Fruit fly (Drosophila melanogaster) whole organism, embryonic: ENCODE results near the gene ftz-f1.

Experiments used
- Adf1 ChIP-seq: fragments of 200-800 bp; sonication (Bioruptor generic); IDR thresholded peaks from 2 replicates; pipeline ENCODE4 v1.3.6; 2022; ENCODE audit warnings: missing biosample characterization, missing genetic modification characterization
- CG10431 ChIP-seq: fragments of 200-800 bp; sonication (Bioruptor generic); optimal IDR thresholded peaks from 3 replicates; lab custom pipeline; 2018; ENCODE audit warnings: missing biosample characterization, mild to moderate bottlenecking, missing genetic modification characterization
- CG10462 ChIP-seq: fragments of 200-800 bp; sonication (Bioruptor generic); optimal IDR thresholded peaks from 2 replicates; lab custom pipeline; 2016; ENCODE audit warnings: missing biosample characterization, missing genetic modification characterization
- CG10654 ChIP-seq: fragments of 200-800 bp; sonication (Bioruptor generic); optimal IDR thresholded peaks from 2 replicates; lab custom pipeline; 2016; ENCODE audit warnings: missing biosample characterization, missing genetic modification characterization
- CG11695 ChIP-seq: fragments of 200-800 bp; sonication (Bioruptor generic); IDR thresholded peaks from 3 replicates; pipeline ENCODE4 v1.3.6; 2022; ENCODE audit warnings: missing biosample characterization, missing genetic modification characterization
- CG12071 ChIP-seq: fragments of 200-800 bp; sonication (Bioruptor generic); optimal IDR thresholded peaks from 3 replicates; lab custom pipeline; 2018; ENCODE audit warnings: missing biosample characterization, mild to moderate bottlenecking, missing genetic modification characterization
- CG13296 ChIP-seq: fragments of 200-800 bp; sonication (Bioruptor generic); optimal IDR thresholded peaks from 3 replicates; lab custom pipeline; 2018; ENCODE audit warnings: missing biosample characterization, mild to moderate bottlenecking, missing genetic modification characterization
- CG17186 ChIP-seq: fragments of 200-800 bp; sonication (Bioruptor generic); optimal IDR thresholded peaks from 3 replicates; lab custom pipeline; 2017; ENCODE audit warnings: missing biosample characterization, missing genetic modification reagents, missing genetic modification characterization
- CG31224 ChIP-seq: fragments of 200-800 bp; sonication (Bioruptor generic); IDR thresholded peaks from 2 replicates; pipeline ENCODE4 v1.3.6; 2022; ENCODE audit warnings: missing biosample characterization, missing genetic modification characterization
- CG31365 ChIP-seq: fragments of 200-800 bp; sonication (Bioruptor generic); optimal IDR thresholded peaks from 2 replicates; lab custom pipeline; 2018; ENCODE audit warnings: missing biosample characterization, mild to moderate bottlenecking, missing genetic modification characterization
- CG3407 ChIP-seq: fragments of 200-800 bp; sonication (Bioruptor generic); optimal IDR thresholded peaks from 2 replicates; lab custom pipeline; 2018; ENCODE audit warnings: missing biosample characterization, mild to moderate bottlenecking, missing genetic modification characterization
- CG4730 ChIP-seq: fragments of 200-800 bp; sonication (Bioruptor generic); IDR thresholded peaks from 2 replicates; pipeline ENCODE4 v1.3.6; 2022; ENCODE audit warnings: missing biosample characterization, missing genetic modification characterization
- CG6175 ChIP-seq: fragments of 200-800 bp; sonication (Bioruptor generic); IDR thresholded peaks from 3 replicates; pipeline ENCODE4 v1.3.6; 2022; ENCODE audit warnings: missing biosample characterization, missing genetic modification characterization
- CG6765 ChIP-seq: fragments of 200-800 bp; sonication (Bioruptor generic); optimal IDR thresholded peaks from 3 replicates; lab custom pipeline; 2017; ENCODE audit warnings: missing biosample characterization, mild to moderate bottlenecking, missing genetic modification characterization
- CG7271 ChIP-seq: fragments of 200-800 bp; sonication (Bioruptor generic); optimal IDR thresholded peaks from 2 replicates; lab custom pipeline; 2018; ENCODE audit warnings: missing biosample characterization, mild to moderate bottlenecking, missing genetic modification characterization, moderate library complexity
- CG7745 ChIP-seq: fragments of 200-800 bp; sonication (Bioruptor generic); optimal IDR thresholded peaks from 2 replicates; lab custom pipeline; 2018; ENCODE audit warnings: missing biosample characterization, mild to moderate bottlenecking, missing genetic modification characterization, moderate library complexity
- CG8478 ChIP-seq: fragments of >200 bp; optimal IDR thresholded peaks from 2 replicates; lab custom pipeline; 2018
- CG9437 ChIP-seq: fragments of 200-800 bp; sonication (Bioruptor generic); optimal IDR thresholded peaks from 2 replicates; lab custom pipeline; 2018; ENCODE audit warnings: missing biosample characterization, mild to moderate bottlenecking, missing genetic modification characterization
- CG9727 ChIP-seq: fragments of 200-800 bp; sonication (Bioruptor generic); optimal IDR thresholded peaks from 3 replicates; lab custom pipeline; 2017; ENCODE audit warnings: missing biosample characterization, mild to moderate bottlenecking, missing genetic modification characterization
- CG9797 ChIP-seq: fragments of 200-800 bp; sonication (Bioruptor generic); optimal IDR thresholded peaks from 3 replicates; lab custom pipeline; 2018; ENCODE audit warnings: missing biosample characterization, mild to moderate bottlenecking, missing genetic modification characterization
- Chrac-16 ChIP-seq: fragments of 200-800 bp; sonication (Bioruptor generic); optimal IDR thresholded peaks from 3 replicates; lab custom pipeline; 2016; ENCODE audit warnings: missing biosample characterization, missing genetic modification characterization
- CkIIα-i1 ChIP-seq: fragments of 200-800 bp; sonication (Bioruptor generic); IDR thresholded peaks from 2 replicates; pipeline ENCODE4 v1.3.6; 2022; ENCODE audit warnings: missing biosample characterization, missing genetic modification characterization
- HHEX ChIP-seq: fragments of 200-800 bp; sonication (Bioruptor generic); optimal IDR thresholded peaks from 3 replicates; lab custom pipeline; 2017; ENCODE audit warnings: missing biosample characterization, mild to moderate bottlenecking, missing genetic modification characterization, missing genetic modification reagents
- HmgZ ChIP-seq: fragments of 200-800 bp; sonication (Bioruptor generic); optimal IDR thresholded peaks from 2 replicates; lab custom pipeline; 2018; ENCODE audit warnings: missing biosample characterization, mild to moderate bottlenecking, missing genetic modification characterization
- Med ChIP-seq: fragments of 200-800 bp; sonication (Bioruptor generic); peaks from one replicate; lab custom pipeline; 2016; ENCODE audit warnings: missing biosample characterization, missing genetic modification characterization, mild to moderate bottlenecking, inconsistent platforms, moderate library complexity
- PHDP ChIP-seq: fragments of 200-800 bp; sonication (Bioruptor generic); optimal IDR thresholded peaks from 3 replicates; lab custom pipeline; 2018; ENCODE audit warnings: missing biosample characterization, mild to moderate bottlenecking, missing genetic modification characterization, moderate library complexity
- Pdp1 ChIP-seq, 2 experiments: fragments of 200-800 bp; sonication (Bioruptor generic); optimal IDR thresholded peaks; 3 replicates each; lab custom pipeline; 2016; ENCODE audit warnings: missing biosample characterization in 2 of 2, missing genetic modification characterization in 2 of 2, mild to moderate bottlenecking in 1 of 2, moderate library complexity in 1 of 2
- ato ChIP-seq: fragments of 200-800 bp; sonication (Bioruptor generic); IDR thresholded peaks from 2 replicates; pipeline ENCODE4 v1.3.6; 2022; ENCODE audit warnings: missing biosample characterization, missing genetic modification characterization; ENCODE audit not compliant: partially characterized antibody
- bbx ChIP-seq: fragments of 200-800 bp; sonication (Bioruptor generic); IDR thresholded peaks from 2 replicates; pipeline ENCODE4 v1.3.6; 2022; ENCODE audit warnings: missing biosample characterization, missing genetic modification characterization; ENCODE audit not compliant: partially characterized antibody
- chm ChIP-seq: fragments of 200-800 bp; sonication (Bioruptor generic); IDR thresholded peaks from 2 replicates; pipeline ENCODE4 v1.3.6; 2022; ENCODE audit warnings: missing biosample characterization, missing genetic modification characterization
- chn ChIP-seq: fragments of 200-800 bp; sonication (Bioruptor generic); optimal IDR thresholded peaks from 2 replicates; lab custom pipeline; 2016; ENCODE audit warnings: missing biosample characterization, missing genetic modification characterization
- da ChIP-seq: fragments of 200-800 bp; sonication (Bioruptor generic); optimal IDR thresholded peaks from 2 replicates; lab custom pipeline; 2016; ENCODE audit warnings: missing biosample characterization, missing genetic modification characterization
- eyg ChIP-seq: fragments of 200-800 bp; sonication (Bioruptor generic); optimal IDR thresholded peaks from 3 replicates; lab custom pipeline; 2016; ENCODE audit warnings: missing biosample characterization, missing genetic modification characterization
- ftz-f1 ChIP-seq: fragments of 200-800 bp; sonication (Bioruptor generic); optimal IDR thresholded peaks from 2 replicates; lab custom pipeline; 2016; ENCODE audit warnings: missing biosample characterization, missing genetic modification characterization
- grn ChIP-seq: fragments of 200-800 bp; sonication (Bioruptor generic); optimal IDR thresholded peaks from 3 replicates; lab custom pipeline; 2017; ENCODE audit warnings: missing biosample characterization, missing genetic modification characterization
- hkb ChIP-seq, 2 experiments: fragments of 200-800 bp in 1 of 2; fragments of >200 bp in 1 of 2; sonication (Bioruptor generic) in 1 of 2; IDR thresholded peaks in 1 of 2; optimal IDR thresholded peaks in 1 of 2; 2 replicates each; pipeline versions ENCODE4 v1.3.6 to Lab custom; 2017 to 2022; ENCODE audit warnings: missing biosample characterization in 1 of 2, missing genetic modification characterization in 1 of 2
- ken ChIP-seq: fragments of 200-800 bp; sonication (Bioruptor generic); IDR thresholded peaks from 3 replicates; pipeline ENCODE4 v1.3.6; 2022; ENCODE audit warnings: missing biosample characterization, missing genetic modification characterization
- kni ChIP-seq: fragments of 200-800 bp; sonication (Bioruptor generic); optimal IDR thresholded peaks from 3 replicates; lab custom pipeline; 2017; ENCODE audit warnings: mild to moderate bottlenecking, missing biosample characterization, missing genetic modification reagents, missing genetic modification characterization
- pan ChIP-seq, 4 experiments: fragments of >200 bp in 3 of 4; fragments of 200-800 bp in 1 of 4; sonication (Bioruptor generic) in 1 of 4; optimal IDR thresholded peaks in 3 of 4; IDR thresholded peaks in 1 of 4; 2 replicates each; pipeline versions ENCODE4 v1.3.6 to Lab custom; 2017 to 2022; ENCODE audit warnings: missing biosample characterization in 2 of 4, missing genetic modification characterization in 2 of 4, mixed read lengths in 1 of 4
- salm ChIP-seq: fragments of 200-800 bp; sonication (Bioruptor generic); optimal IDR thresholded peaks from 2 replicates; lab custom pipeline; 2018; ENCODE audit warnings: missing biosample characterization, mild to moderate bottlenecking, missing genetic modification characterization
- scrt ChIP-seq: fragments of 200-800 bp; sonication (Bioruptor generic); optimal IDR thresholded peaks from 2 replicates; lab custom pipeline; 2018; ENCODE audit warnings: missing biosample characterization, mild to moderate bottlenecking, missing genetic modification characterization, moderate library complexity
- sens ChIP-seq: fragments of 200-800 bp; sonication (Bioruptor generic); peaks from one replicate; lab custom pipeline; 2016; ENCODE audit warnings: missing biosample characterization, missing genetic modification characterization
- slou ChIP-seq: fragments of 200-800 bp; sonication (Bioruptor generic); optimal IDR thresholded peaks from 3 replicates; lab custom pipeline; 2016; ENCODE audit warnings: missing biosample characterization, missing genetic modification characterization
- stc ChIP-seq: fragments of 200-800 bp; sonication (Bioruptor generic); IDR thresholded peaks from 2 replicates; pipeline ENCODE4 v1.3.6; 2022; ENCODE audit warnings: missing biosample characterization, missing genetic modification characterization
- sug ChIP-seq: fragments of 200-800 bp; optimal IDR thresholded peaks from 2 replicates; lab custom pipeline; 2019; ENCODE audit warnings: missing biosample characterization, mild to moderate bottlenecking, missing genetic modification characterization, moderate library complexity
- tap ChIP-seq: fragments of 200-800 bp; optimal IDR thresholded peaks from 3 replicates; lab custom pipeline; 2019; ENCODE audit warnings: missing biosample characterization, mild to moderate bottlenecking, missing genetic modification characterization, moderate library complexity
- trh ChIP-seq: fragments of 200-800 bp; sonication (Bioruptor generic); optimal IDR thresholded peaks from 2 replicates; lab custom pipeline; 2016; ENCODE audit warnings: missing biosample characterization, missing genetic modification characterization
- usp ChIP-seq: fragments of >200 bp; optimal IDR thresholded peaks from 2 replicates; lab custom pipeline; 2017; ENCODE audit warnings: missing biosample characterization, missing genetic modification characterization
- z ChIP-seq: fragments of 200-800 bp; sonication (Bioruptor generic); IDR thresholded peaks from 3 replicates; pipeline ENCODE4 v1.3.6; 2022; ENCODE audit warnings: missing biosample characterization, missing genetic modification characterization

Gene ftz-f1

DNA sequence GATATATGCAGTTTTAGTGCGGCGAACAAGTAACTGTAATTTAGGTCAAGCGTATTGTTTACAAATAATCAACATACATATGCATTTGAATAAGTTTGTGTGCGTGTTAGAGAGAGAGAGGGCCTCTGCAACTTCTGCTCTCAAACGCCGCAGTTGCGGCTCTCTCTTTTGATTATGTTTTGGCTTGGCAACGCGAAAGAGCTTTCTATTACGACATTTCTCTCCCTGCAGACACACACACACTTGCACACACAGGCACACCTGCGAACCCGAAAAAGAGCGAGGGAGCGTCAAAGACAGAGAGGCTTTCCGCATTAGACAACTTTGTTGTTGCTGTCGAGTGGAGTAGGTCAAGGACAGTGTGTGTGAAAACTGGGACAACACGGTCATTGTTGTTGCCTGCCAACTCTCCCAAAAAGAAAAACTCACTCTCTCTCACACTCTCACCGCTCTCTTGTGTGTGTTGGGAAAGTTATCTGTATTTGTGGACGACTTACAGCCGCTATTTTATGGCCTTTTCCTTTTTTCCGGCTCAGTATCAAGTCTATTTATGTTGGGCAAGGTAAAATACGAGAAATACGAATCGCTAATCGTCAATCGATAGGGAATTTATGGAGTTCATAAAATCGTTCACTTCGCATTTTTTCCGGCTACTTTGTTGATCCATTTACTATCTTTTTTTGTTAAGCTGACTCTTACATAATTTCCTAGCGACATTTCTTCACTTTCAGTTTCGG lies 43.9 kb downstream of the ftz-f1 start (continued):
- TF ChIP-seq Pdp1 (GFP tag; optimal IDR thresholded peaks at IDR 0.05; lab: Kevin White, UChicago) (peak in 1 of 2 experiments; percentile 91), ftz-f1 (peak; percentile 98), HmgZ (tag; lab: Kevin White, UChicago) (no peak), CG3407 (GFP tag; lab: Kevin White, UChicago) (no peak), CG11695 (GFP tag; lab: Robert Waterston, UW) (0 out of 3 replicates have a peak, but pooled peaks have one; percentile 15), kni (GFP tag; lab: Kevin White, UChicago) (peak; percentile 73), CG9437 (GFP tag; lab: Kevin White, UChicago) (no peak), Chrac-16 (no peak), sug (no peak), trh (GFP tag; lab: Kevin White, UChicago) (no peak), hkb (optimal IDR thresholded peaks at IDR 0.05; lab: Kevin White, UChicago) (no peak), hkb (GFP tag; IDR thresholded peaks at IDR 0.05; lab: Robert Waterston, UW) (peak; percentile 43; the same call in 1 of the 2 replicates), CG12071 (GFP tag; lab: Kevin White, UChicago) (no peak), z (GFP tag; lab: Robert Waterston, UW) (peak; percentile 79; the same call in 2 of the 3 replicates), CG10431 (GFP tag; lab: Kevin White, UChicago) (no peak), PHDP (tag; lab: Kevin White, UChicago) (no peak), pan (optimal IDR thresholded peaks at IDR 0.05; lab: Kevin White, UChicago) (no peak), pan (GFP tag; optimal IDR thresholded peaks at IDR 0.05 in 1 of 2, IDR thresholded peaks at IDR 0.05 in 1 of 2) (peak in 1 of 2 experiments; percentile 38), usp (GFP tag; lab: Kevin White, UChicago) (no peak), CG13296 (GFP tag; lab: Kevin White, UChicago) (no peak), CG7745 (no peak), tap (tag; lab: Kevin White, UChicago) (no peak), ato (GFP tag; lab: Robert Waterston, UW) (no peak), slou (no peak), Adf1 (GFP tag; lab: Robert Waterston, UW) (peak; percentile 75), sens (peak; percentile 72), CG10462 (no peak), CG8478 (lab: Kevin White, UChicago) (peak; percentile 54), ken (GFP tag; lab: Robert Waterston, UW) (0 out of 3 replicates have a peak, but pooled peaks have one; percentile 24), scrt (GFP tag; lab: Kevin White, UChicago) (peak; percentile 38), salm (no peak), stc (GFP tag; lab: Robert Waterston, UW) (no peak), eyg (GFP tag; lab: Kevin White, UChicago) (no peak), CG31365 (tag; lab: Kevin White, UChicago) (no peak), HHEX (GFP tag; lab: Kevin White, UChicago) (no peak), grn (GFP tag; lab: Kevin White, UChicago) (no peak)

dm6 chr3L:18756293-18756887 lies 44.7 kb downstream of the ftz-f1 start:
- TF ChIP-seq Med (GFP tag; lab: Kevin White, UChicago), result peak; percentile 15
- no peak for TF ChIP-seq ken (GFP tag; lab: Robert Waterston, UW)
- TF ChIP-seq CG31224, result no peak
- peak; percentile 15 for TF ChIP-seq chn (GFP tag; lab: Kevin White, UChicago)
- TF ChIP-seq CG6175 (GFP tag; lab: Robert Waterston, UW), result no peak
- TF ChIP-seq CG17186, result peak; percentile 15
- peak; percentile 24 for TF ChIP-seq CG10654 (GFP tag; lab: Kevin White, UChicago)
- peak; percentile 32 for TF ChIP-seq CG9727 (GFP tag; lab: Kevin White, UChicago)
- no peak for TF ChIP-seq chm
- TF ChIP-seq CkIIα-i1 (GFP tag; lab: Robert Waterston, UW), result no peak
- TF ChIP-seq bbx, result no peak
- TF ChIP-seq CG7271 (tag; lab: Kevin White, UChicago), result no peak
- no peak for TF ChIP-seq da (GFP tag; lab: Kevin White, UChicago)
- TF ChIP-seq CG6765, result no peak
- no peak for TF ChIP-seq CG9797 (GFP tag; lab: Kevin White, UChicago)
- no peak for TF ChIP-seq CG4730 (GFP tag; lab: Robert Waterston, UW)
